Worm (Caenorhabditis elegans): ENCODE results near the gene npr-29.
A peak's percentile ranks its signal among the peaks of the same experiment; 100 is the strongest.

npr-29 gene

DNA sequence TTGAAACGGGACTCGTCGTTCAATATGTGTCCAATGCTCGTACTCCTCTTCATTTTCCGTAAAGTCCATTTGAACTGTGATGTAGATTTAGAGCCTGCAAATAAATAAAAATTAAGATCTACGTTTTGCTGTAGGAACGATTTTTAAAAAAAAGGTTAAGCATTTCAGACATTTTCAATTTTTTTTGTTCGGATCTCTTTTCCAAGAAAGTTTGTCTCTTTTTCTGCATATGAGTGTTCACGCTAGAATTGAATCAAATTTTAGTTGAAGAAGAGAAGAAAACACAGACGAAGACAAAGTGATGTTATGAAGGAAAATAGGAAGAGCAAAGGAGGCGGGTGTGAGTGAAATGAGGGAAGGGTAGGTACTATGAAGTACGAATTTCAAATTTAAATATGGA lies at the start of gene npr-29:
npr-29 (minus strand) TSS at position 101 of the 400 bp plus-strand sequence.
- TF ChIP-seq him-1 (tag; optimal IDR thresholded peaks at IDR 0.05) (no peak), W03F9.2 (tag; optimal IDR thresholded peaks at IDR 0.05) (no peak), dao-5 (tag; optimal IDR thresholded peaks at IDR 0.05) (no peak)

DNA sequence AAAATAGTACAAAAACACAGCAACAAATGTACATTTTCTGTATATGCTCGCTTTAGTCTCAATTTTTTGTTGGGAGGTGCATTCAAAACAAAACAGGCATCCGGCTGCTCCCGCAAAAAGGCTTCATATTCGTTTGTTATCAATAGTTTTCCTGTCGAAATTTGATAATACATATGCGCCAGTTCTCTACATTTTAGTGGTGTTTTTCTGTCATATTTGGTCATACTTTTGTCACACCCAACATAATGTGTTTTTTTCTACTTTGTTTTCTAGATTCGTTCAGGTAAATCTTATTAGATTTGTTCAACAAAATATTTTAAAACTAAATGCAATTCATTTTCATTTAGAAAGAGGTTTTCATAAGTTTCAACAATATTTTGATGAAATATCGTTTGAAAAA lies 43.2 kb upstream of the npr-29 start:
- TF ChIP-seq dao-5 (tag; optimal IDR thresholded peaks at IDR 0.05), result no peak
- no peak for TF ChIP-seq him-1 (tag; optimal IDR thresholded peaks at IDR 0.05)
- no peak for TF ChIP-seq W03F9.2 (tag; optimal IDR thresholded peaks at IDR 0.05)

DNA sequence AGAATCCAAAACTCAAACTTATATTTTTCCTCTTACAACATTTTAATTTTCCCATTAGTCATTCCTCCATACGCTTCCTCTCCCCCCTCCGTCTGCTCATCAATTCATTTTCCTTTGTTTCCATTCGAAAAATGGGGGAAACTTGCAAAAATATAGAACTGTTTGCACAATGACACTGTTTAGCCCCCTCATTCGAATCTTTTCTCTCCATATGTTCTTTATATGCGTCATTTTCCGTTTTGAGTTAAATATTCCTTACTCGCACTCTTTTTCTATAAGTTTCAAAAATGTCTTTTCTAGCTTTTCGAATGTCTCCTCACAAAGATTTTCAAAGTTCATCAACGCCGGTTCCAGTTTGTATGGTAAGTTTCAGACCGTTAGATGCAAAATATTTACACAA lies 41.7 kb upstream of the npr-29 start, which contains the start of gene M01A8.1:
M01A8.1 (plus strand) TSS at position 301 of the 400 bp plus-strand sequence.
- TF ChIP-seq him-1 (tag; optimal IDR thresholded peaks at IDR 0.05) (no peak), W03F9.2 (tag; optimal IDR thresholded peaks at IDR 0.05) (no peak)

DNA sequence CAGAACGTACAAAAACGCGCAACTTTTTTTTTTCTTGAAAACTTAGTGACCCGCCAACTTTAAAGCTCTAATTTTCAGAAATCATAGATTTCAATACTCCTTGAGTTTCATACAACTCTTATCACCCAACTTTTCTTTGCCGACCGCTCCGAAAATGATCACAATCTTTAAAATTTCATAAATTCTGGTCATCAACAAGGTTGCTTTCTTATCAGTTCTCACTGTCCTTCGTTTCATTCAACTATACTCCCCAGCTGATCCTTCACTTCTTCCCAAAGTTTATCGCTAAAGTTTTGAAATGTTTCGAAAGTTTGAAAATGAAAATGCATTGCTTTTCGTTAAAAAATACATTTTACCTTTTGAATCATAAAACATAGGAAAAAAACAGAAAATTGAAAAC lies 40.5 kb upstream of the npr-29 start:
- TF ChIP-seq W03F9.2 (tag; optimal IDR thresholded peaks at IDR 0.05) (no peak), dao-5 (tag; optimal IDR thresholded peaks at IDR 0.05) (no peak), him-1 (tag; optimal IDR thresholded peaks at IDR 0.05) (no peak)

DNA sequence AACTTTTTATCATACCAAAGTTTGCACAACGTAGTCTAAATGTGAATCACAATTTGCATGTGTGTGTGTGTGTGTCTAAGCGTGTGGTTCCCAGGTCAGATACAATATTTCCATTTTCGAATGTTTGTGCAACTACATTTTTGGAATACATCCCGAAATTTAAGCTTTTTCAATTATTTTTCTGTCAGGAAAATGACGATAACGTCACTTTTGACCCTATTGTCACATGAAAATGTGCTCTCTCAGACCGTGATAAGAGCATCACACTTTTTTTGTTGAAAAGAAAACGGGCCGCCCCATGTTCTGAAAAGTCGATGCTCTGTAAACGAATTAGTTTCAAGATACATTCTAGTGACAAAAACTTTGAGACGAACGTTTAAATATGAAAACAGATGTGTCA lies 39.7 kb upstream of the npr-29 start:
- TF ChIP-seq W03F9.2 (tag; optimal IDR thresholded peaks at IDR 0.05), result no peak
- TF ChIP-seq him-1 (tag; optimal IDR thresholded peaks at IDR 0.05), result no peak
- TF ChIP-seq dao-5 (tag; optimal IDR thresholded peaks at IDR 0.05), result no peak

DNA sequence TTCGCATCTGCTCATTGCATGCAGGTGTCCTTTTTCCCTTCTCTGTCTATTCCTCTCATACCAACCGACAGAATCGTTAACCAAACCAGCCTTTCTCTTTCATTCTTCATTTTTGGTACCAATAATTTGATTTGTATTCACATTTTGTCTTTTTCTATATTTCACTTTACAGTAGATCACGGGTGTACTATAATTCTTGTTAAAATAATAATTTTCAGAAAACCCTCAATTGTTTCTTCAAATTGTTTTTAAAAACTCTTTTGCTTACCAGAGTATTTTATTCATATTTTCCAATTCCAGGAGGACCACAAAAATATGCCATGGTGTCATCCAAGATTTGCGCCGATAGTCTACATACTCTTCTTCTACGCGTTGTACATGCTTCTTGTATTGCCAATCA lies 35.5 kb upstream of the npr-29 start, which contains the start of gene T02C1.2:
T02C1.2 (plus strand) TSS at position 301 of the 400 bp plus-strand sequence.
- TF ChIP-seq him-1 (tag; optimal IDR thresholded peaks at IDR 0.05) (no peak), W03F9.2 (tag; optimal IDR thresholded peaks at IDR 0.05) (no peak), dao-5 (tag; optimal IDR thresholded peaks at IDR 0.05) (no peak)

- no peak for TF ChIP-seq him-1 (tag; optimal IDR thresholded peaks at IDR 0.05)
- no peak for TF ChIP-seq dao-5 (tag; optimal IDR thresholded peaks at IDR 0.05)
- TF ChIP-seq W03F9.2 (tag; optimal IDR thresholded peaks at IDR 0.05), result no peak
Measured at ce11 chrIII:9247221-9247620, 32.0 kb upstream of the npr-29 start, which contains the start of gene T02C1.1. T02C1.1 (plus strand) TSS chrIII:9247525.

DNA sequence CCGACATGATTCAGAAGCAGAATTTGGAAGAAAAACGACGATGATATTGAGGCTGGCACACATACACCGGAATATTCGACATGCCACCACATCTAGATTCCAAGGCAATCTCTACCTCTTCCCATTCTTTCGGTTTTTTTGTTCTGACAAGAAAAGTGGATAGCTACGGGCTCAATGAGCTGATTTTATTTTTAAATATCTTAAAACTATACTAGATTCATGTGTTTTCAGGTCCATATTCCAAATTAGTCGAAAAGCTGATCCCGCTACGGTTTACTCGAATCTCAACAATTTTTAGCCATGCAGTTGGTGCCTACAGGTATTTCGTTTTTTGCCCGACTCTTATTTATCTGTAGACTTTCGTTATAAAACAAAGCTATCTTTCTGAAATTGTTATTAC lies 27.4 kb upstream of the npr-29 start, which contains the start of gene dat-1:
dat-1 (plus strand) TSS at position 301 of the 400 bp plus-strand sequence.
- TF ChIP-seq W03F9.2 (tag; optimal IDR thresholded peaks at IDR 0.05) (no peak), dao-5 (tag; optimal IDR thresholded peaks at IDR 0.05) (no peak), him-1 (tag; optimal IDR thresholded peaks at IDR 0.05) (no peak)

- TF ChIP-seq him-1 (tag; optimal IDR thresholded peaks at IDR 0.05) (no peak), dao-5 (tag; optimal IDR thresholded peaks at IDR 0.05) (no peak), W03F9.2 (tag; optimal IDR thresholded peaks at IDR 0.05) (peak; percentile 51)
Measured at ce11 chrIII:9239983-9240382, 24.7 kb upstream of the npr-29 start, which contains the start of gene saeg-2. saeg-2 (plus strand) TSS chrIII:9240363.

DNA sequence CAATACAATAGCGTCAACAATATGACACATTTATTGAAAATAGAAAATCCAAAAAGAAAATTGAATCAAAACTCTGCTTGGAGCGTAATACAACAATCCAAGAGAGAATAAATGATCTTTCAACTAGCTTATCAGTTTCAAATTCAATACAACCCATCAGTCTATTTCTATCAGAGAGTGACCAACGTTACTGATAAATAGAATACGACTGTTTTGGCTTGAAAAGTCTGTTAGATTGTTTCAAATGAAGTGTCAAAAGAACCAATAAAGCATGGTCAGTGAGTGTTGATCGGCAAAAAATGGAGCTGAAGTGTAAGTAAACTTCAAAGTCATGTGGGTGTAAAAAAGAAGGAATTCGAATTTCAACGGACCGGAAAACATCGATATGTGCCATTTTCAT lies 22.4 kb upstream of the npr-29 start:
- TF ChIP-seq dao-5 (tag; optimal IDR thresholded peaks at IDR 0.05) (no peak), him-1 (tag; optimal IDR thresholded peaks at IDR 0.05) (no peak), W03F9.2 (tag; optimal IDR thresholded peaks at IDR 0.05) (no peak)

ce11 chrIII:9236228-9236627 lies 21.0 kb upstream of the npr-29 start, which contains the start of gene T23G5.2:
T23G5.2 (minus strand) TSS chrIII:9236328.
- TF ChIP-seq W03F9.2 (tag; optimal IDR thresholded peaks at IDR 0.05), result no peak
- no peak for TF ChIP-seq dao-5 (tag; optimal IDR thresholded peaks at IDR 0.05)
- no peak for TF ChIP-seq him-1 (tag; optimal IDR thresholded peaks at IDR 0.05)

DNA sequence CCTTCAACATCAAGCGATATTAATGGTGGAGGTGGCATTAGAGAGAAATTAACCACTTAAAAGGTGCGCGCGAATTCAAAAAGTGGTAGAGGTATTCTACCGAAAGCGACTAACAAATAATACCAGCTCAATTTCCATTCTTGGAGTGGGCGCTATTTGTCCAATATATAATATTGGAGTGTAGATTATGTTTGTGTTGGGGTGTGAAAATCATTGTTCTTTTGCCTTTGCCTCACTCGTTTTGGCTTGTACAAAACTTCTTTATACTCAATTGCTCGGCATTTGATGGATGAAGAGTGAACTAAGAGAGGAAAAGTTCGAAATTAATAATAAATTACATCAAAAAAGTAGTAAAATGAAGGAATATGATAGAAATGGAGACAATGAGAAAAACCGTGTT lies 15.9 kb upstream of the npr-29 start, which contains the start of gene T23G5.3:
T23G5.3 (minus strand) TSS at position 101 of the 400 bp plus-strand sequence.
- TF ChIP-seq dao-5 (tag; optimal IDR thresholded peaks at IDR 0.05) (no peak), W03F9.2 (tag; optimal IDR thresholded peaks at IDR 0.05) (no peak), him-1 (tag; optimal IDR thresholded peaks at IDR 0.05) (no peak)

- TF ChIP-seq W03F9.2 (tag; optimal IDR thresholded peaks at IDR 0.05) (no peak), dao-5 (tag; optimal IDR thresholded peaks at IDR 0.05) (no peak), him-1 (tag; optimal IDR thresholded peaks at IDR 0.05) (no peak)
Measured at ce11 chrIII:9228722-9229121, 13.5 kb upstream of the npr-29 start, which contains the start of gene rnr-1. rnr-1 (minus strand) TSS chrIII:9228798.

DNA sequence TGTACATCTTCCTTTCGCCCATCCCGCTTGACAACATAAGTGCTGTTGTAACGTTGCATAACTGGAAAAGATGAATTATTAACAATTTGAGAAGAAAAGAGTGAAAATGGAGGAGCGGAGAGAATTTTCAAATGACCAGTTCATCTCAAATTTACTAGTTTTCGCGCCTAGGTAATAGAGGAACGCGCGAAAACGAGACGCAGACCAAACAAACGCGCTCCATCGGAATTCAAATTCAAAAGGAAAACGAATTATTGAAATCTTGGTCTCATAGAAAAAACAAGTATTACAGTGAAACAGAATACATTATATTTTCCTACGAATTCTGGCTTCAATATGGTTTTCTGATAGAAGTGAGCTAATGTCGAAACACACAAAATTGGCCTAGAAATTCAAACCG lies 12.9 kb upstream of the npr-29 start:
- TF ChIP-seq dao-5 (tag; optimal IDR thresholded peaks at IDR 0.05), result no peak
- no peak for TF ChIP-seq W03F9.2 (tag; optimal IDR thresholded peaks at IDR 0.05)
- TF ChIP-seq him-1 (tag; optimal IDR thresholded peaks at IDR 0.05), result no peak

ce11 chrIII:9224986-9225385 lies 9.7 kb upstream of the npr-29 start:
- TF ChIP-seq W03F9.2 (tag; optimal IDR thresholded peaks at IDR 0.05), result no peak
- no peak for TF ChIP-seq dao-5 (tag; optimal IDR thresholded peaks at IDR 0.05)
- TF ChIP-seq him-1 (tag; optimal IDR thresholded peaks at IDR 0.05), result no peak

All from whole organism, L4/young adult.